Worm (Caenorhabditis elegans): Measurements from ENCODE around the gene F38E1.10.

The F38E1.10 gene

DNA sequence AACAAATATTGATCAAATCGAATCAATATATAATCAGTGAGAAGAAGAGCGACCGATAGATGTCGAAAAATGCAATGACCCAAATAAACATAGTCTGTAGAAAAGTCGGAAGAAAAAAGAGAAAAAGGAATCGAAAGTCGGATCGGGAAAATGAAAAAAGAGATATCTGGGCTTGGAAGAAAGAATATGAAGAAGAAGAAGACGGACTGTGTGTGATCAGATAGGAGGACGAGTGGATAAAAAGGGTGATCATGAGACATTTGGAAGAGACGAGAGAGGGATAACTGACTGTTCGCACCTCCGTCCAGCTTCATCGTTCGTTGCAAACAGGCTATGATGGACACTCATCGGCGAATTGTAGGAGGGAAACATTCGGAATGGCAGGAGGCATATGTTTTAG, 34.3 kb upstream of the F38E1.10 start:
- TF ChIP-seq ceh-28 (tag; optimal IDR thresholded peaks at IDR 0.05) = peak; percentile 46
- peak; percentile 41 for TF ChIP-seq nhr-25 (tag; optimal IDR thresholded peaks at IDR 0.05)
- TF ChIP-seq nhr-23 (tag; optimal IDR thresholded peaks at IDR 0.05) = peak; percentile 78
- no peak for TF ChIP-seq hmg-11 (tag; optimal IDR thresholded peaks at IDR 0.05)
- no peak for TF ChIP-seq ceh-82 (tag; optimal IDR thresholded peaks at IDR 0.05)
- TF ChIP-seq nhr-237 (tag; optimal IDR thresholded peaks at IDR 0.05) = no peak
- TF ChIP-seq sea-2 (GFP tag; optimal IDR thresholded peaks at IDR 0.05) = no peak
- TF ChIP-seq lsy-12 (tag; optimal IDR thresholded peaks at IDR 0.05) = no peak
- TF ChIP-seq nhr-76 (tag; optimal IDR thresholded peaks at IDR 0.05) = no peak

DNA sequence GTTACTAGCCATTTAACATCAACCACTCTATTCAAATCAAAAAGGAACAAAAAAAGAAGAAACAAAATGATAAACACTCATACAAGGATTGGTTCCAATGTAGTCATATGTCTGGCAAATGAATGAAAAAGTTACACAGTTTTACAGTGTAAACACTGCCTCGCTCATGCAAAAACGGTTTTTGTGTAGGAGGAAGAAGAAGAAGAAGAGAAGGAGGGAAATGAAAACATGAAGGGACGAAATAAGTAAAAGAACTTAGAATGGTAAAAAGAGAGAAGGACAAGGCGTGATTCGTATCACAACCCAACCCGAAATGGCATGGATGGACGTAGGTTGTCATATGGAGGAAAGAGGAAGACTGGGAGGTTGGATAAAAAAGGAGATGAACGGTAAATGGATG, 31.6 kb upstream of the F38E1.10 start:
- TF ChIP-seq pqm-1 (tag; optimal IDR thresholded peaks at IDR 0.05) (peak; percentile 41), pha-4 (tag; optimal IDR thresholded peaks at IDR 0.05) (peak; percentile 64), nhr-43 (tag; optimal IDR thresholded peaks at IDR 0.05; ENCODE audit: poor library complexity, severe bottlenecking) (no peak), egl-27 (tag; optimal IDR thresholded peaks at IDR 0.05) (no peak), skn-1 (tag; optimal IDR thresholded peaks at IDR 0.05) (no peak), nhr-25 (tag; optimal IDR thresholded peaks at IDR 0.05) (peak; percentile 38)

DNA sequence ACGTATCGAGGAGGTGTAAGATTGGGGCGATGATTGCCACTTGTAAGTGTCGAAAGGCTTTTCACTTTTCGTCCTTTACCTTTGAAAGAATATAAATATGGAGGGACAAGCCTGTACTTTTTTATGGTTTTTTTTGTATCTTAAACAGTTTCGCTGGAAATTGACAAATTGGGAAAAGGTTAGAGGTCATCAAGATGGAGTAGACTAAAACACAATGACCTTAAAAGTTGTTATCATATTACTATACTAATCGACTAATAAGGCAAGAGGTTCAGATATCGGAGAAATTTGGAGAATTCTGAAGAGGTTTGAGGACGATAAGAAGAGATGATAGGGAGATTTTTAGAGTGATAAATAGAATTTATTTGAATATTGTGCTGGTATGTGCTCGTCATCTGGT, 30.8 kb upstream of the F38E1.10 start:
- TF ChIP-seq nfya-1 (tag; optimal IDR thresholded peaks at IDR 0.05; ENCODE audit: insufficient read depth) (no peak), pha-4 (tag; optimal IDR thresholded peaks at IDR 0.05) (no peak), nhr-25 (tag; optimal IDR thresholded peaks at IDR 0.05) (peak; percentile 67), egl-5 (tag; optimal IDR thresholded peaks at IDR 0.05) (no peak), daf-12 (tag; optimal IDR thresholded peaks at IDR 0.05) (no peak), pqm-1 (tag; optimal IDR thresholded peaks at IDR 0.05) (no peak), skn-1 (tag; optimal IDR thresholded peaks at IDR 0.05) (no peak), mml-1 (tag; optimal IDR thresholded peaks at IDR 0.05) (no peak)

DNA sequence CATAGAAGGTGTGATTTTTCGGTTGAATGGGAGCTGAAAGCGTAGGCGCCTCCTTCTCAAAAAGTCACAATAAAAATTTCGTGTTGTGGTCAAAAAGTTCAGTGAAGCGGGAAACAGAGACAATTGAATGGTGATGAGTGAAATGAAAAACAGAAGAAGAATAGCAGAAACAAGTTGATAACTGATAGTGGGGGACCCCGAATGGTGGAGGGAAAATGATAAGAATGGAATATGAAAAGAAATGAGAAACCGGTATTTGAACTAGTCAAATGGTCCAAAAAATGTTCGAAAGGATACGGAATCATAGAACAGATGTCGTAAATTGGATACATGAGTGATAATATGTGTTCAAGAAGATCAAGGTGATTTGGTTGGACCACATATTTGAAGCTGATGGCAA, 29.0 kb upstream of the F38E1.10 start:
- TF ChIP-seq nhr-25 (tag; optimal IDR thresholded peaks at IDR 0.05) (peak; percentile 6), ZK546.5 (tag; optimal IDR thresholded peaks at IDR 0.05) (no peak), elt-3 (tag; optimal IDR thresholded peaks at IDR 0.05) (peak in 1 of 3 experiments; percentile 55), nhr-43 (tag; optimal IDR thresholded peaks at IDR 0.05; ENCODE audit: poor library complexity, severe bottlenecking) (no peak), nhr-23 (tag; optimal IDR thresholded peaks at IDR 0.05) (no peak)

DNA sequence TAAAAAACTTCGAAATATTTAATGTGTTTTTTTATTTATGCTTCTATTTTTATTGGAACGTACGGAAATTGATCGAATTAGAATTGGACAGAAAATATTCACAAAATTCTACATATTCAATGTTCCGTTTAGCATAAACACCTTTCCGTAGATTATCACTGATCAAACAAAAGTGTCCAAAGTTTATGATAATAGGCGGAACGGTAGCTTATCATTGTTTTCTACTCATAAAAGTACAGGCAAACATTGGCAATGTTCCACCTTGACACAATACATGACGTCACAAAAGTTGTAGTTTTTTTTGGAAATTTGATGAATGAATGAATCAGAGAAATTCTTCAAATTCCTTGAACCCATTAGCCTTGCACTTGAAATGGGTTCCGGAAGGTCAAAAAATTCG, 28.6 kb upstream of the F38E1.10 start:
- TF ChIP-seq elt-2 (tag; optimal IDR thresholded peaks at IDR 0.05) (peak; percentile 76), pqm-1 (tag; optimal IDR thresholded peaks at IDR 0.05) (peak; percentile 40), nhr-77 (tag; optimal IDR thresholded peaks at IDR 0.05) (no peak), lin-39 (tag; optimal IDR thresholded peaks at IDR 0.05) (no peak), mdl-1 (tag; optimal IDR thresholded peaks at IDR 0.05) (no peak), lin-15B (tag; optimal IDR thresholded peaks at IDR 0.05) (no peak)

DNA sequence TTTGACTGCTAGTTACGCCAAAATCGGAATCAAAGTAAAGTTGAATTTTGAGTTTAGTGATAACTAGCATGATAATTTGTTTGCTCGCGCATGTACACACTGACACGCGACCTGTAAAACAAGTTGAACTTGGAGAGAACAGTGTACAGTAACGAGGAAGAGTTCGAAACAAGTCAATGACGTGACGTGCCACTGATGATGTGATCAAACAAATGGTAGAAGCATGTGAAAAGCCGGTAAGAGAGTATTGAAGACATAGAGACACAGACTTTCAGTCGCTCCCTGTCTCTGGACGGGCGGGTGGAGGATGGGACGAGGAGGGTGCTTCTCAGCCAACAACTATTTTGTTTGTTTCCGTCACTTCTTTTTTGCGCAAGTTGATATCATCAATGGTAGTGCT, 27.8 kb upstream of the F38E1.10 start:
- TF ChIP-seq mml-1 (tag; optimal IDR thresholded peaks at IDR 0.05) (no peak), hmg-11 (tag; optimal IDR thresholded peaks at IDR 0.05) (peak; percentile 32), unc-62 (GFP tag; optimal IDR thresholded peaks at IDR 0.05) (no peak), pha-4 (tag; optimal IDR thresholded peaks at IDR 0.05) (peak; percentile 35), pqm-1 (tag; optimal IDR thresholded peaks at IDR 0.05) (peak; percentile 54), nhr-25 (tag; optimal IDR thresholded peaks at IDR 0.05) (peak; percentile 42), elt-2 (tag; optimal IDR thresholded peaks at IDR 0.05) (peak; percentile 62), jun-1 (tag; optimal IDR thresholded peaks at IDR 0.05) (peak; percentile 11)

DNA sequence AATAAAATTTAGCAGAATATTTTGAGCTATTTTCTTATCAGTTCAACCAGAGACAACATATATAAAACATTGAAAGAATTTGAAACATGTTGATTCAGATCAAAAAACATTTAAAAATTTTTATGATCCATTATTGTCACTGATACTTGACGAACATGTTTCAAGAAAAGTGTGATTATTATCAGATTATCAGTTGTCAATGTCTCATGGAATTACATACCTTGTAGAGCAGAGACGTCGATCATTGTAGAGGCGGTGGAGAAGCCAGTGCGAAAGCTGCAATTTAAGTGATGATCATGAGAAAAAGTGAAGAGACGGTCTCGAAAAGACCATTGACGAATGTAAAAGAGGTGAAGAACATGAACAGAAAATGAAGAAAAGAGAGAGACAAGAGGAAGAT, 27.1 kb upstream of the F38E1.10 start, which contains the start of gene F52E1.9:
Gene F52E1.9, minus strand, starts transcription at position 278 of the 400 bp plus-strand sequence.
- peak; percentile 44 for TF ChIP-seq pqm-1 (tag; optimal IDR thresholded peaks at IDR 0.05)
- TF ChIP-seq elt-2 (tag; optimal IDR thresholded peaks at IDR 0.05) = peak; percentile 93
- no peak for TF ChIP-seq tbx-2 (tag; optimal IDR thresholded peaks at IDR 0.05)

All from whole organism, L3 larva.